Worm (Caenorhabditis elegans): Measurements from ENCODE around the gene M03E7.2.

Gene M03E7.2

ce11 chrV:5619372-5619771, 2.0 kb downstream of the M03E7.2 start:
- TF ChIP-seq lin-15B (tag; optimal IDR thresholded peaks at IDR 0.05) = no peak
- TF ChIP-seq lin-29 (GFP tag; IDR thresholded peaks at IDR 0.05) = no peak
- TF ChIP-seq php-3 (GFP tag; IDR thresholded peaks at IDR 0.05) = no peak
- TF ChIP-seq lin-38 (GFP tag; IDR thresholded peaks at IDR 0.05) = peak; percentile 93
- TF ChIP-seq ceh-32 (tag; optimal IDR thresholded peaks at IDR 0.05; ENCODE audit: poor library complexity) = no peak
- TF ChIP-seq jun-1 (tag; optimal IDR thresholded peaks at IDR 0.05) = no peak
- TF ChIP-seq nhr-111 (GFP tag; optimal IDR thresholded peaks at IDR 0.05) = no peak
- TF ChIP-seq tra-1 (GFP tag; IDR thresholded peaks at IDR 0.05) = no peak
- TF ChIP-seq zfp-3 (GFP tag; conservative IDR thresholded peaks at IDR 0.05) = no peak
- TF ChIP-seq ces-1 (GFP tag; optimal IDR thresholded peaks at IDR 0.05) = no peak
- TF ChIP-seq sdz-12 (GFP tag; optimal IDR thresholded peaks at IDR 0.05) = no peak
- peak; percentile 21 for TF ChIP-seq dpl-1 (GFP tag; optimal IDR thresholded peaks at IDR 0.05)
- no peak for TF ChIP-seq mdl-1 (tag; optimal IDR thresholded peaks at IDR 0.05)
- TF ChIP-seq ama-1 (optimal IDR thresholded peaks at IDR 0.05) = no peak
- TF ChIP-seq unc-130 (GFP tag; optimal IDR thresholded peaks at IDR 0.05) = peak; percentile 22

ce11 chrV:5620040-5620439, 2.6 kb downstream of the M03E7.2 start, which contains the start of gene memb-2:
Gene memb-2 (minus strand): TSS chrV:5620140.
- TF ChIP-seq nhr-77 (tag; optimal IDR thresholded peaks at IDR 0.05) = no peak
- TF ChIP-seq ceh-82 (tag; optimal IDR thresholded peaks at IDR 0.05) = no peak
- no peak for TF ChIP-seq nhr-111 (GFP tag; optimal IDR thresholded peaks at IDR 0.05)
- TF ChIP-seq nhr-42 (GFP tag; IDR thresholded peaks at IDR 0.05) = no peak

- TF ChIP-seq snpc-1.2 (GFP tag; IDR thresholded peaks at IDR 0.05) (no peak), spr-3 (GFP tag; optimal IDR thresholded peaks at IDR 0.05) (no peak), nhr-111 (GFP tag; optimal IDR thresholded peaks at IDR 0.05) (no peak), Y5F2A.4 (GFP tag; optimal IDR thresholded peaks at IDR 0.05) (no peak), madf-9 (GFP tag; conservative IDR thresholded peaks at IDR 0.05) (no peak), lir-3 (tag; optimal IDR thresholded peaks at IDR 0.05) (no peak), lin-38 (GFP tag; IDR thresholded peaks at IDR 0.05) (no peak), madf-5 (GFP tag; IDR thresholded peaks at IDR 0.05) (no peak), lsy-2 (tag; optimal IDR thresholded peaks at IDR 0.05) (no peak), unc-62 (GFP tag; optimal IDR thresholded peaks at IDR 0.05 in 1 of 2) (no peak), unc-62 (tag; optimal IDR thresholded peaks at IDR 0.05) (no peak), unc-39 (tag; optimal IDR thresholded peaks at IDR 0.05) (no peak), nhr-28 (tag; optimal IDR thresholded peaks at IDR 0.05) (no peak)
Measured at ce11 chrV:5621390-5621789, 4.0 kb downstream of the M03E7.2 start, which contains the start of gene M03E7.1. Gene M03E7.1 (plus strand): TSS chrV:5621690.

- TF ChIP-seq tra-1 (GFP tag; IDR thresholded peaks at IDR 0.05) = 0 out of 2 replicates have a peak, but pooled peaks have one; percentile 41
- TF ChIP-seq ceh-20 (GFP tag; IDR thresholded peaks at IDR 0.05) = peak; percentile 29; the same call in 1 of the 2 replicates
- no peak for TF ChIP-seq nhr-102 (tag; optimal IDR thresholded peaks at IDR 0.05)
- no peak for TF ChIP-seq lin-38 (GFP tag; IDR thresholded peaks at IDR 0.05)
- peak in 1 of 2 experiments; percentile 99 for TF ChIP-seq unc-62 (GFP tag; optimal IDR thresholded peaks at IDR 0.05 in 1 of 2)
- TF ChIP-seq unc-62 (tag; optimal IDR thresholded peaks at IDR 0.05) = no peak
Measured at ce11 chrV:5628014-5628413, 10.6 kb downstream of the M03E7.2 start.

ce11 chrV:5630792-5631191, 13.4 kb downstream of the M03E7.2 start, which contains the start of gene acy-4:
Gene acy-4 (minus strand): TSS chrV:5630892.
- TF ChIP-seq ceh-82 (tag; optimal IDR thresholded peaks at IDR 0.05) (no peak), nhr-10 (tag; optimal IDR thresholded peaks at IDR 0.05) (no peak), Y105C5A.15 (GFP tag; IDR thresholded peaks at IDR 0.05) (no peak), zip-2 (tag; optimal IDR thresholded peaks at IDR 0.05) (no peak), mdt-29 (GFP tag; IDR thresholded peaks at IDR 0.05) (no peak), set-16 (GFP tag; IDR thresholded peaks at IDR 0.05) (no peak), lin-39 (tag; optimal IDR thresholded peaks at IDR 0.05) (no peak), nhr-111 (GFP tag; optimal IDR thresholded peaks at IDR 0.05) (no peak), nhr-42 (GFP tag; IDR thresholded peaks at IDR 0.05) (no peak), lin-38 (GFP tag; IDR thresholded peaks at IDR 0.05) (no peak), zip-11 (GFP tag; IDR thresholded peaks at IDR 0.05) (no peak)

Measured in whole organism, L4 larva.